Fruit fly (Drosophila melanogaster): ENCODE results near the gene Prp3.

Gene Prp3

DNA sequence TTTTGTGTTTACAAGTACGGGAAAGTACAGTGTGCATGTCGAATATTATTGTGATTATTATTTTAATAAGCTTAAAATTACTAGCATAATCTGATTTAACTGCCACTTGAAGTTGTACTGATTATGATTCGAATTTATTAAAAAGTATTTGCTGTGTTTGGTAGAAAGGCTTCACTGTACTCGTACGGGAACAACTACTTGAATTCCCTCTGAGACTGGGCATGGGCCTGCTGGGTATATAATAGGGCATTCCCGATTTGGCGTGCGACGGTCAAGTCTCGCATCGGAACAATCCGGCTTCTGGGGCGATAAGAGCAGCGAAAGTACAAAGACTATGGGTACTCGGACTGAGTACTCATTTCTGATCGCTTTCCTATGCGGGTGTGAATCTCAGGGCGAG lies 40.4 kb upstream of the Prp3 start (continued):
- TF ChIP-seq Lpt (GFP tag; optimal IDR thresholded peaks at IDR 0.05): no peak
- no peak for TF ChIP-seq Gug (GFP tag; IDR thresholded peaks at IDR 0.05)
- TF ChIP-seq Eip93F (GFP tag; optimal IDR thresholded peaks at IDR 0.05): no peak
- no peak for TF ChIP-seq CG11762 (GFP tag; optimal IDR thresholded peaks at IDR 0.05; ENCODE audit: insufficient read depth)
- no peak for TF ChIP-seq CG4318 (GFP tag; optimal IDR thresholded peaks at IDR 0.05)
- no peak for TF ChIP-seq CG6276 (GFP tag; optimal IDR thresholded peaks at IDR 0.05)
- peak; percentile 18 for TF ChIP-seq CG6792 (GFP tag; optimal IDR thresholded peaks at IDR 0.05)
- no peak for TF ChIP-seq CG10631 (GFP tag; optimal IDR thresholded peaks at IDR 0.05)
- peak; percentile 60 for TF ChIP-seq CG10669 (GFP tag; optimal IDR thresholded peaks at IDR 0.05)
- no peak for TF ChIP-seq CG11294 (GFP tag; IDR thresholded peaks at IDR 0.05)
- peak; percentile 41 for TF ChIP-seq Hr4 (GFP tag; optimal IDR thresholded peaks at IDR 0.05)
- 0 out of 3 replicates have a peak, but pooled peaks have one; percentile 32 for TF ChIP-seq eg (GFP tag; IDR thresholded peaks at IDR 0.05)
- no peak for TF ChIP-seq CG32006 (GFP tag; optimal IDR thresholded peaks at IDR 0.05)
- TF ChIP-seq net (GFP tag; optimal IDR thresholded peaks at IDR 0.05): no peak
- no peak for TF ChIP-seq Ets21C (GFP tag; optimal IDR thresholded peaks at IDR 0.05)
- TF ChIP-seq lz (GFP tag; optimal IDR thresholded peaks at IDR 0.05): peak; percentile 2
- TF ChIP-seq CG6854 (GFP tag; optimal IDR thresholded peaks at IDR 0.05): no peak
- TF ChIP-seq Sox14 (GFP tag; optimal IDR thresholded peaks at IDR 0.05): peak; percentile 41
- TF ChIP-seq Hr39 (GFP tag; optimal IDR thresholded peaks at IDR 0.05): no peak
- no peak for TF ChIP-seq Hr38 (GFP tag; optimal IDR thresholded peaks at IDR 0.05)
- TF ChIP-seq svp (GFP tag): peak; percentile 73
- no peak for TF ChIP-seq CG3032 (tag; optimal IDR thresholded peaks at IDR 0.05)
- no peak for TF ChIP-seq fd85E (GFP tag; optimal IDR thresholded peaks at IDR 0.05)

- TF ChIP-seq CG6163 (GFP tag; IDR thresholded peaks at IDR 0.05): peak; percentile 42; the same call in 2 of the 3 replicates
- TF ChIP-seq Met (GFP tag; optimal IDR thresholded peaks at IDR 0.05): peak; percentile 59
- no peak for TF ChIP-seq CG3919 (GFP tag; optimal IDR thresholded peaks at IDR 0.05)
- TF ChIP-seq svp (GFP tag): peak; percentile 76
- TF ChIP-seq CG7368 (GFP tag; optimal IDR thresholded peaks at IDR 0.05): peak; percentile 1
- no peak for TF ChIP-seq spab (GFP tag; optimal IDR thresholded peaks at IDR 0.05)
- peak; percentile 68 for TF ChIP-seq esn (GFP tag; optimal IDR thresholded peaks at IDR 0.05)
- TF ChIP-seq dac (GFP tag; optimal IDR thresholded peaks at IDR 0.05): no peak
- peak; percentile 23 for TF ChIP-seq CG6792 (GFP tag; optimal IDR thresholded peaks at IDR 0.05)
- no peak for TF ChIP-seq CG10631 (GFP tag; optimal IDR thresholded peaks at IDR 0.05)
- TF ChIP-seq dsx (GFP tag; optimal IDR thresholded peaks at IDR 0.05; ENCODE audit: poor library complexity, severe bottlenecking): peak; percentile 2
- TF ChIP-seq Sox102F (GFP tag; optimal IDR thresholded peaks at IDR 0.05): peak; percentile 71
- peak; percentile 47 for TF ChIP-seq Eip75B (GFP tag; optimal IDR thresholded peaks at IDR 0.05)
- TF ChIP-seq Gug (GFP tag; IDR thresholded peaks at IDR 0.05): 0 out of 2 replicates have a peak, but pooled peaks have one; percentile 23
- TF ChIP-seq CG34406 (GFP tag; optimal IDR thresholded peaks at IDR 0.05): peak; percentile 11
- TF ChIP-seq CG1621 (tag; optimal IDR thresholded peaks at IDR 0.05): peak; percentile 99
- TF ChIP-seq Lpt (GFP tag; optimal IDR thresholded peaks at IDR 0.05): peak; percentile 3
- peak; percentile 5 for TF ChIP-seq CG16779 (tag; optimal IDR thresholded peaks at IDR 0.05)
- TF ChIP-seq fkh (GFP tag; optimal IDR thresholded peaks at IDR 0.05): no peak
- TF ChIP-seq acj6 (GFP tag; optimal IDR thresholded peaks at IDR 0.05): peak; percentile 28
- peak; percentile 13 to 18 for TF ChIP-seq salr (GFP tag; optimal IDR thresholded peaks at IDR 0.05)
- TF ChIP-seq ss (GFP tag; optimal IDR thresholded peaks at IDR 0.05): peak in 1 of 2 experiments; percentile 66
- TF ChIP-seq vri (GFP tag; optimal IDR thresholded peaks at IDR 0.05): peak; percentile 76
- TF ChIP-seq CG15336 (GFP tag; IDR thresholded peaks at IDR 0.05): 0 out of 2 replicates have a peak, but pooled peaks have one; percentile 20
- TF ChIP-seq Hr4 (GFP tag; optimal IDR thresholded peaks at IDR 0.05): peak; percentile 3
- peak; percentile 57 for TF ChIP-seq CG31627 (GFP tag; optimal IDR thresholded peaks at IDR 0.05)
- peak; percentile 64 for TF ChIP-seq CG3032 (tag; optimal IDR thresholded peaks at IDR 0.05)
- peak; percentile 37 for TF ChIP-seq Sox14 (GFP tag; optimal IDR thresholded peaks at IDR 0.05)
- TF ChIP-seq achi (GFP tag; optimal IDR thresholded peaks at IDR 0.05): no peak
- TF ChIP-seq lz (GFP tag; optimal IDR thresholded peaks at IDR 0.05): peak; percentile 70
- TF ChIP-seq cyc (GFP tag; optimal IDR thresholded peaks at IDR 0.05): peak; percentile 65
- peak; percentile 28 for TF ChIP-seq CG8632 (GFP tag; optimal IDR thresholded peaks at IDR 0.05)
- 0 out of 3 replicates have a peak, but pooled peaks have one; percentile 36 for TF ChIP-seq eg (GFP tag; IDR thresholded peaks at IDR 0.05)
- peak; percentile 39 for TF ChIP-seq CG9139 (GFP tag; optimal IDR thresholded peaks at IDR 0.05)
- TF ChIP-seq Eip78C (GFP tag): peak; percentile 87
Measured at dm6 chr3L:19870843-19871666, 39.0 kb upstream of the Prp3 start, which contains the start of the genes Rab8 and Usp32. Gene Rab8, minus strand, starts transcription at chr3L:19871078. Gene Usp32, plus strand, starts transcription at chr3L:19871139.
